Fruit fly (Drosophila melanogaster) whole organism, embryonic: ENCODE results near the gene Galphai.

Experiments
- Ada2b ChIP-seq: fragments of 200-800 bp; sonication (Bioruptor generic); IDR thresholded peaks from 2 replicates; pipeline ENCODE4 v1.3.6; 2022; ENCODE audit warnings: missing biosample characterization, missing genetic modification characterization
- B-H1 ChIP-seq: fragments of 200-800 bp; sonication (Bioruptor generic); IDR thresholded peaks from 3 replicates; pipeline ENCODE4 v1.3.6; 2022; ENCODE audit warnings: missing biosample characterization, missing genetic modification characterization
- CG10147 ChIP-seq: fragments of 200-800 bp; sonication (Bioruptor generic); optimal IDR thresholded peaks from 2 replicates; lab custom pipeline; 2019; ENCODE audit warnings: missing biosample characterization, mild to moderate bottlenecking, missing genetic modification characterization, moderate library complexity
- CG12071 ChIP-seq: fragments of 200-800 bp; sonication (Bioruptor generic); optimal IDR thresholded peaks from 3 replicates; lab custom pipeline; 2018; ENCODE audit warnings: missing biosample characterization, mild to moderate bottlenecking, missing genetic modification characterization
- CG13296 ChIP-seq: fragments of 200-800 bp; sonication (Bioruptor generic); optimal IDR thresholded peaks from 3 replicates; lab custom pipeline; 2018; ENCODE audit warnings: missing biosample characterization, mild to moderate bottlenecking, missing genetic modification characterization
- CG14441 ChIP-seq: fragments of 200-800 bp; sonication (Bioruptor generic); IDR thresholded peaks from 2 replicates; pipeline ENCODE4 v1.3.6; 2022; ENCODE audit warnings: missing biosample characterization, missing genetic modification characterization
- CG14667 ChIP-seq: fragments of 200-800 bp; sonication (Bioruptor generic); IDR thresholded peaks from 2 replicates; pipeline ENCODE4 v1.3.6; 2022; ENCODE audit warnings: missing biosample characterization, missing genetic modification characterization
- CG17361 ChIP-seq: fragments of 200-800 bp; sonication (Bioruptor generic); IDR thresholded peaks from 3 replicates; pipeline ENCODE4 v1.3.6; 2022; ENCODE audit warnings: missing biosample characterization, missing genetic modification characterization
- CG17912 ChIP-seq: fragments of 200-800 bp; sonication (Bioruptor generic); optimal IDR thresholded peaks from 2 replicates; lab custom pipeline; 2018; ENCODE audit warnings: missing biosample characterization, mild to moderate bottlenecking, missing genetic modification characterization
- CG18262 ChIP-seq: fragments of 200-800 bp; optimal IDR thresholded peaks from 3 replicates; lab custom pipeline; 2019; ENCODE audit warnings: missing biosample characterization, mild to moderate bottlenecking, missing genetic modification characterization, moderate library complexity
- CG2129 ChIP-seq: fragments of 200-800 bp; sonication (Bioruptor generic); IDR thresholded peaks from 2 replicates; pipeline ENCODE4 v1.3.6; 2022; ENCODE audit warnings: missing biosample characterization, missing genetic modification characterization; ENCODE audit not compliant: partially characterized antibody
- CG31365 ChIP-seq: fragments of 200-800 bp; sonication (Bioruptor generic); optimal IDR thresholded peaks from 2 replicates; lab custom pipeline; 2018; ENCODE audit warnings: missing biosample characterization, mild to moderate bottlenecking, missing genetic modification characterization
- CG3163 ChIP-seq: fragments of 200-800 bp; sonication (Bioruptor generic); optimal IDR thresholded peaks from 3 replicates; lab custom pipeline; 2016; ENCODE audit warnings: missing biosample characterization, missing genetic modification characterization
- CG32767 ChIP-seq: fragments of 200-800 bp; sonication (Bioruptor generic); IDR thresholded peaks from 2 replicates; pipeline ENCODE4 v1.3.6; 2022; ENCODE audit warnings: missing biosample characterization, missing genetic modification characterization
- CG4707 ChIP-seq: fragments of 200-800 bp; sonication (Bioruptor generic); optimal IDR thresholded peaks from 2 replicates; lab custom pipeline; 2018; ENCODE audit warnings: missing biosample characterization, mild to moderate bottlenecking, missing genetic modification characterization, moderate library complexity
- CG4820 ChIP-seq: fragments of 200-800 bp; sonication (Bioruptor generic); optimal IDR thresholded peaks from 3 replicates; lab custom pipeline; 2016; ENCODE audit warnings: missing biosample characterization, missing genetic modification characterization
- CG6254 ChIP-seq: fragments of 200-800 bp; sonication (Bioruptor generic); optimal IDR thresholded peaks from 3 replicates; lab custom pipeline; 2017; ENCODE audit warnings: mild to moderate bottlenecking, missing biosample characterization, missing genetic modification reagents, missing genetic modification characterization
- CG6683 ChIP-seq: fragments of 200-800 bp; sonication (Bioruptor generic); optimal IDR thresholded peaks from 2 replicates; lab custom pipeline; 2017; ENCODE audit warnings: missing biosample characterization, mild to moderate bottlenecking, missing genetic modification characterization, missing genetic modification reagents
- CG6854 ChIP-seq: fragments of 200-800 bp; sonication (Bioruptor generic); optimal IDR thresholded peaks from 3 replicates; lab custom pipeline; 2017; ENCODE audit warnings: missing biosample characterization, mild to moderate bottlenecking, missing genetic modification characterization
- CG9437 ChIP-seq: fragments of 200-800 bp; sonication (Bioruptor generic); optimal IDR thresholded peaks from 2 replicates; lab custom pipeline; 2018; ENCODE audit warnings: missing biosample characterization, mild to moderate bottlenecking, missing genetic modification characterization
- CG9817 ChIP-seq: fragments of 200-800 bp; sonication (Bioruptor generic); optimal IDR thresholded peaks from 2 replicates; lab custom pipeline; 2018; ENCODE audit warnings: missing biosample characterization, mild to moderate bottlenecking, missing genetic modification characterization, moderate library complexity
- Dref ChIP-seq: fragments of 200-800 bp; sonication (Bioruptor generic); IDR thresholded peaks from 2 replicates; pipeline ENCODE4 v1.3.6; 2022; ENCODE audit warnings: missing biosample characterization, missing genetic modification characterization
- E2f2 ChIP-seq: fragments of 200-800 bp; sonication (Bioruptor generic); IDR thresholded peaks from 2 replicates; pipeline ENCODE4 v1.3.6; 2022; ENCODE audit warnings: missing biosample characterization, missing genetic modification characterization
- Hr51 ChIP-seq, 2 experiments: fragments of 200-800 bp; sonication (Bioruptor generic); optimal IDR thresholded peaks; 2 replicates in 1 of 2; 3 replicates in 1 of 2; lab custom pipeline; 2016 to 2018; ENCODE audit warnings: missing biosample characterization in 2 of 2, missing genetic modification characterization in 2 of 2, mild to moderate bottlenecking in 1 of 2, moderate library complexity in 1 of 2
- Med ChIP-seq: fragments of 200-800 bp; sonication (Bioruptor generic); peaks from one replicate; lab custom pipeline; 2016; ENCODE audit warnings: missing biosample characterization, missing genetic modification characterization, mild to moderate bottlenecking, inconsistent platforms, moderate library complexity
- NfI ChIP-seq: fragments of 200-800 bp; sonication (Bioruptor generic); optimal IDR thresholded peaks from 3 replicates; lab custom pipeline; 2018; ENCODE audit warnings: missing biosample characterization, mild to moderate bottlenecking, missing genetic modification characterization, moderate library complexity
- Six4 ChIP-seq: fragments of 200-800 bp; sonication (Bioruptor generic); optimal IDR thresholded peaks from 2 replicates; lab custom pipeline; 2016; ENCODE audit warnings: missing biosample characterization, missing genetic modification characterization
- Trl ChIP-seq, 3 experiments: fragments of >200 bp in 2 of 3; fragments of 200-800 bp in 1 of 3; sonication (Bioruptor generic) in 1 of 3; optimal IDR thresholded peaks; 2 replicates in 1 of 3; 3 replicates in 2 of 3; lab custom pipeline; 2016 to 2017; ENCODE audit warnings: missing biosample characterization in 1 of 3, missing genetic modification characterization in 1 of 3
- ara ChIP-seq: fragments of 200-800 bp; sonication (Bioruptor generic); IDR thresholded peaks from 2 replicates; pipeline ENCODE4 v1.3.6; 2022; ENCODE audit warnings: missing biosample characterization, missing genetic modification characterization
- ato ChIP-seq: fragments of 200-800 bp; sonication (Bioruptor generic); IDR thresholded peaks from 2 replicates; pipeline ENCODE4 v1.3.6; 2022; ENCODE audit warnings: missing biosample characterization, missing genetic modification characterization; ENCODE audit not compliant: partially characterized antibody
- bowl ChIP-seq: fragments of 200-800 bp; sonication (Bioruptor generic); IDR thresholded peaks from 2 replicates; pipeline ENCODE4 v1.3.6; 2022; ENCODE audit warnings: missing biosample characterization, missing genetic modification characterization
- chif ChIP-seq, 2 experiments: fragments of 200-800 bp; sonication (Bioruptor generic); optimal IDR thresholded peaks; 3 replicates each; lab custom pipeline; 2016; ENCODE audit warnings: missing biosample characterization in 2 of 2, missing genetic modification characterization in 2 of 2
- dysf ChIP-seq: fragments of 200-800 bp; sonication (Bioruptor generic); IDR thresholded peaks from 3 replicates; pipeline ENCODE4 v1.3.6; 2022; ENCODE audit warnings: missing biosample characterization, missing genetic modification characterization
- ken ChIP-seq: fragments of 200-800 bp; sonication (Bioruptor generic); IDR thresholded peaks from 3 replicates; pipeline ENCODE4 v1.3.6; 2022; ENCODE audit warnings: missing biosample characterization, missing genetic modification characterization
- nerfin-1 ChIP-seq: fragments of 200-800 bp; sonication (Bioruptor generic); optimal IDR thresholded peaks from 3 replicates; lab custom pipeline; 2019; ENCODE audit warnings: missing biosample characterization, mild to moderate bottlenecking, missing genetic modification characterization, moderate library complexity
- nerfin-2 ChIP-seq: fragments of 200-800 bp; sonication (Bioruptor generic); IDR thresholded peaks from 2 replicates; pipeline ENCODE4 v1.3.6; 2022; ENCODE audit warnings: missing biosample characterization, missing genetic modification characterization; ENCODE audit not compliant: partially characterized antibody
- oc ChIP-seq: fragments of 200-800 bp; sonication (Bioruptor generic); optimal IDR thresholded peaks from 2 replicates; lab custom pipeline; 2018; ENCODE audit warnings: missing biosample characterization, mild to moderate bottlenecking, missing genetic modification characterization, moderate library complexity
- org-1 ChIP-seq: fragments of 200-800 bp; sonication (Bioruptor generic); optimal IDR thresholded peaks from 2 replicates; lab custom pipeline; 2017; ENCODE audit warnings: missing biosample characterization, missing genetic modification characterization
- pb ChIP-seq: fragments of 200-800 bp; sonication (Bioruptor generic); optimal IDR thresholded peaks from 3 replicates; lab custom pipeline; 2016; ENCODE audit warnings: missing biosample characterization, missing genetic modification characterization
- psq ChIP-seq: fragments of 200-800 bp; sonication (Bioruptor generic); optimal IDR thresholded peaks from 2 replicates; lab custom pipeline; 2017; ENCODE audit warnings: missing biosample characterization, missing genetic modification characterization
- row ChIP-seq: fragments of 200-800 bp; sonication (Bioruptor generic); IDR thresholded peaks from 3 replicates; pipeline ENCODE4 v1.3.6; 2022; ENCODE audit warnings: missing biosample characterization, missing genetic modification characterization
- sc ChIP-seq, 3 experiments: fragments of >200 bp in 2 of 3; fragments of 200-800 bp in 1 of 3; sonication (Bioruptor generic) in 1 of 3; optimal IDR thresholded peaks; 2 replicates in 2 of 3; 3 replicates in 1 of 3; lab custom pipeline; 2017; ENCODE audit warnings: mild to moderate bottlenecking in 1 of 3, missing biosample characterization in 1 of 3, missing genetic modification characterization in 1 of 3, missing genetic modification reagents in 1 of 3
- shn ChIP-seq: fragments of 200-800 bp; sonication (Bioruptor generic); optimal IDR thresholded peaks from 3 replicates; lab custom pipeline; 2016; ENCODE audit warnings: missing biosample characterization, missing genetic modification characterization
- slou ChIP-seq: fragments of 200-800 bp; sonication (Bioruptor generic); optimal IDR thresholded peaks from 3 replicates; lab custom pipeline; 2016; ENCODE audit warnings: missing biosample characterization, missing genetic modification characterization
- tio ChIP-seq: fragments of 200-800 bp; sonication (Bioruptor generic); optimal IDR thresholded peaks from 2 replicates; lab custom pipeline; 2017; ENCODE audit warnings: missing biosample characterization, missing genetic modification characterization, inconsistent platforms
- trh ChIP-seq: fragments of 200-800 bp; sonication (Bioruptor generic); optimal IDR thresholded peaks from 2 replicates; lab custom pipeline; 2016; ENCODE audit warnings: missing biosample characterization, missing genetic modification characterization
- vvl ChIP-seq: fragments of 200-800 bp; sonication (Bioruptor generic); IDR thresholded peaks from 2 replicates; pipeline ENCODE4 v1.3.6; 2022; ENCODE audit warnings: missing biosample characterization, missing genetic modification characterization
- wor ChIP-seq: fragments of 200-800 bp; sonication (Bioruptor generic); IDR thresholded peaks from 2 replicates; pipeline ENCODE4 v1.3.6; 2022; ENCODE audit warnings: missing biosample characterization, missing genetic modification characterization
- zf30C ChIP-seq: fragments of 200-800 bp; sonication (Bioruptor generic); optimal IDR thresholded peaks from 3 replicates; lab custom pipeline; 2018; ENCODE audit warnings: missing biosample characterization, mild to moderate bottlenecking, missing genetic modification characterization
- zfh1 ChIP-seq: fragments of 200-800 bp; sonication (Bioruptor generic); IDR thresholded peaks from 3 replicates; pipeline ENCODE4 v1.3.6; 2022; ENCODE audit warnings: missing biosample characterization, missing genetic modification characterization

Gene Galphai

dm6 chr3L:6977391-6977790, 2.5 kb downstream of the Galphai start (continued):
- no peak for TF ChIP-seq CG17912 (GFP tag; lab: Kevin White, UChicago)
- peak; percentile 52 for TF ChIP-seq B-H1 (GFP tag; lab: Robert Waterston, UW)
- TF ChIP-seq row (GFP tag; lab: Robert Waterston, UW) = peak; percentile 72
- TF ChIP-seq vvl = peak; percentile 86
- no peak for TF ChIP-seq CG10147 (GFP tag; lab: Kevin White, UChicago)
- TF ChIP-seq ken = peak; percentile 58; the same call in 1 of the 3 replicates
- TF ChIP-seq bowl (GFP tag; lab: Robert Waterston, UW) = no peak
- TF ChIP-seq dysf (GFP tag; lab: Robert Waterston, UW) = peak; percentile 64; the same call in 2 of the 3 replicates
- TF ChIP-seq CG6854 (GFP tag; lab: Kevin White, UChicago) = no peak
- TF ChIP-seq nerfin-2 (GFP tag; lab: Robert Waterston, UW) = no peak
- TF ChIP-seq Six4 (GFP tag; lab: Kevin White, UChicago) = peak; percentile 60
- TF ChIP-seq shn (GFP tag; lab: Kevin White, UChicago) = no peak
- TF ChIP-seq ara (GFP tag; lab: Robert Waterston, UW) = peak; percentile 35; the same call in 1 of the 2 replicates
- TF ChIP-seq CG31365 = no peak
- peak in 1 of 2 experiments; percentile 76 for TF ChIP-seq Hr51 (GFP tag; optimal IDR thresholded peaks at IDR 0.05; lab: Kevin White, UChicago)
- TF ChIP-seq CG32767 (GFP tag; lab: Robert Waterston, UW) = peak; percentile 64; the same call in 1 of the 2 replicates
- TF ChIP-seq CG14441 (GFP tag; lab: Robert Waterston, UW) = peak; percentile 46; the same call in 1 of the 2 replicates
- TF ChIP-seq sc (optimal IDR thresholded peaks at IDR 0.05; lab: Kevin White, UChicago) = no peak
- TF ChIP-seq sc (GFP tag; optimal IDR thresholded peaks at IDR 0.05; lab: Kevin White, UChicago) = peak; percentile 46
- no peak for TF ChIP-seq chif (GFP tag; optimal IDR thresholded peaks at IDR 0.05; lab: Kevin White, UChicago)
- peak; percentile 16 for TF ChIP-seq CG4707 (GFP tag; lab: Kevin White, UChicago)
- no peak for TF ChIP-seq pb (GFP tag; lab: Kevin White, UChicago)
- no peak for TF ChIP-seq Trl (optimal IDR thresholded peaks at IDR 0.05; lab: Kevin White, UChicago)
- TF ChIP-seq Trl (GFP tag; optimal IDR thresholded peaks at IDR 0.05; lab: Kevin White, UChicago) = no peak
- TF ChIP-seq tio (GFP tag; lab: Kevin White, UChicago) = peak; percentile 27
- peak; percentile 66; the same call in 1 of the 2 replicates for TF ChIP-seq Ada2b (GFP tag; lab: Robert Waterston, UW)
- peak; percentile 67 for TF ChIP-seq CG6254 (GFP tag; lab: Kevin White, UChicago)
- no peak for TF ChIP-seq CG13296 (GFP tag; lab: Kevin White, UChicago)
- TF ChIP-seq CG6683 (GFP tag; lab: Kevin White, UChicago) = no peak
- TF ChIP-seq CG2129 (GFP tag; lab: Robert Waterston, UW) = no peak
- TF ChIP-seq zfh1 (GFP tag; lab: Robert Waterston, UW) = peak; percentile 77
- TF ChIP-seq CG17361 = peak; percentile 51; the same call in 2 of the 3 replicates
- peak; percentile 19 for TF ChIP-seq CG9437
- TF ChIP-seq trh (GFP tag; lab: Kevin White, UChicago) = peak; percentile 43
- peak; percentile 43 for TF ChIP-seq Med (GFP tag; lab: Kevin White, UChicago)
- TF ChIP-seq NfI (GFP tag; lab: Kevin White, UChicago) = peak; percentile 30
- TF ChIP-seq CG14667 (GFP tag; lab: Robert Waterston, UW) = peak; percentile 52
- TF ChIP-seq zf30C (GFP tag; lab: Kevin White, UChicago) = peak; percentile 36
- peak; percentile 16 for TF ChIP-seq nerfin-1
- TF ChIP-seq Dref (GFP tag; lab: Robert Waterston, UW) = no peak
- no peak for TF ChIP-seq ato (GFP tag; lab: Robert Waterston, UW)
- TF ChIP-seq wor (GFP tag; lab: Robert Waterston, UW) = peak; percentile 44
- TF ChIP-seq CG12071 = no peak
- no peak for TF ChIP-seq psq (GFP tag; lab: Kevin White, UChicago)
- TF ChIP-seq CG3163 (GFP tag; lab: Kevin White, UChicago) = no peak
- peak; percentile 28; the same call in 1 of the 2 replicates for TF ChIP-seq E2f2 (GFP tag; lab: Robert Waterston, UW)
- TF ChIP-seq slou (GFP tag; lab: Kevin White, UChicago) = no peak
- peak; percentile 9 for TF ChIP-seq org-1
- no peak for TF ChIP-seq CG9817 (tag; lab: Kevin White, UChicago)
- peak; percentile 31 for TF ChIP-seq CG4820 (GFP tag; lab: Kevin White, UChicago)
- TF ChIP-seq oc = peak; percentile 37
- TF ChIP-seq CG18262 = peak; percentile 68
